Worm (Caenorhabditis elegans): ENCODE results near the gene baf-1.

- no peak for TF ChIP-seq ceh-36 (tag; optimal IDR thresholded peaks at IDR 0.05)
- no peak for TF ChIP-seq ama-1 (optimal IDR thresholded peaks at IDR 0.05)
- no peak for TF ChIP-seq tbx-37 (GFP tag; conservative IDR thresholded peaks at IDR 0.05)
Observed at ce11 chrIII:9507799-9508198, 40.5 kb downstream of the baf-1 start, which contains the start of gene vha-14.

All from whole organism, early embryonic.